Worm (Caenorhabditis elegans) whole organism, young adult: ENCODE measurements around the gene Y57G11C.14.
A peak's percentile ranks its signal among the peaks of the same experiment; 100 is the strongest.

Experiments used
- B0261.1 ChIP-seq: sonication (generic microtip); optimal IDR thresholded peaks from 2 replicates; lab custom pipeline; 2016; ENCODE audit warnings: mild to moderate bottlenecking, missing genetic modification characterization, moderate library complexity, missing compliant biosample characterization
- F49E8.2 ChIP-seq: sonication (generic microtip); optimal IDR thresholded peaks from 3 replicates; lab custom pipeline; 2017; ENCODE audit warnings: missing genetic modification characterization, mild to moderate bottlenecking, missing compliant biosample characterization, antibody characterized with exemption, moderate library complexity; ENCODE audit not compliant: insufficient read depth
- F57A8.1 ChIP-seq: fragments of 200-800 bp; sonication (Bioruptor generic); optimal IDR thresholded peaks from 2 replicates; lab custom pipeline; 2018; ENCODE audit warnings: mild to moderate bottlenecking, missing genetic modification characterization, moderate library complexity, missing compliant biosample characterization
- F57C9.4 ChIP-seq: sonication (generic microtip); optimal IDR thresholded peaks from 2 replicates; lab custom pipeline; 2017; ENCODE audit warnings: mild to moderate bottlenecking, missing genetic modification characterization, missing compliant biosample characterization
- K12H6.12 ChIP-seq: fragments of 200-800 bp; sonication (Bioruptor generic); optimal IDR thresholded peaks from 2 replicates; lab custom pipeline; 2018; ENCODE audit warnings: mild to moderate bottlenecking, missing genetic modification characterization, missing compliant biosample characterization
- Y53G8AR.9 ChIP-seq: fragments of 200-800 bp; sonication (Bioruptor generic); conservative IDR thresholded peaks from 2 replicates; pipeline ENCODE4 v1.3.6; 2022; ENCODE audit warnings: missing genetic modification reagents, missing genetic modification characterization, missing compliant biosample characterization
- ZK185.1 ChIP-seq: sonication (generic microtip); optimal IDR thresholded peaks from 2 replicates; lab custom pipeline; 2016; ENCODE audit warnings: mild to moderate bottlenecking, missing genetic modification characterization, missing compliant biosample characterization; ENCODE audit not compliant: poor library complexity, severe bottlenecking
- akir-1 ChIP-seq: fragments of 200-800 bp; sonication (Bioruptor generic); optimal IDR thresholded peaks from 2 replicates; lab custom pipeline; 2018; ENCODE audit warnings: mild to moderate bottlenecking, missing genetic modification characterization, moderate library complexity, missing compliant biosample characterization
- aptf-3 ChIP-seq: fragments of 200-800 bp; sonication (Bioruptor generic); IDR thresholded peaks from 2 replicates; pipeline ENCODE4 v1.3.6; 2022; ENCODE audit warnings: missing genetic modification characterization, missing compliant biosample characterization
- attf-6 ChIP-seq: fragments of 200-800 bp; sonication (Bioruptor generic); IDR thresholded peaks from 2 replicates; pipeline ENCODE4 v1.3.6; 2022; ENCODE audit warnings: missing genetic modification reagents, missing genetic modification characterization, missing compliant biosample characterization
- ccch-3 ChIP-seq: fragments of 200-800 bp; sonication (Bioruptor generic); optimal IDR thresholded peaks from 2 replicates; lab custom pipeline; 2018; ENCODE audit warnings: mild to moderate bottlenecking, missing genetic modification characterization, missing compliant biosample characterization
- cebp-2 ChIP-seq: fragments of 200-800 bp; sonication (Bioruptor generic); IDR thresholded peaks from 2 replicates; pipeline ENCODE4 v1.3.6; 2022; ENCODE audit warnings: missing genetic modification characterization, missing compliant biosample characterization
- ceh-40 ChIP-seq: fragments of 200-800 bp; sonication (Bioruptor generic); IDR thresholded peaks from 2 replicates; pipeline ENCODE4 v1.3.6; 2022; ENCODE audit warnings: missing genetic modification characterization, missing compliant biosample characterization
- ceh-58 ChIP-seq: fragments of 200-800 bp; sonication (Bioruptor generic); IDR thresholded peaks from 2 replicates; pipeline ENCODE4 v1.3.6; 2022; ENCODE audit warnings: missing genetic modification characterization, missing compliant biosample characterization
- chd-7 ChIP-seq: sonication (generic microtip); optimal IDR thresholded peaks from 2 replicates; lab custom pipeline; 2016; ENCODE audit warnings: mild to moderate bottlenecking, missing genetic modification characterization, moderate library complexity, missing compliant biosample characterization
- dpl-1 ChIP-seq: fragments of 150-350 bp; optimal IDR thresholded peaks from 2 replicates; lab custom pipeline; 2014; ENCODE audit warnings: missing biosample characterization, missing genetic modification reagents, missing genetic modification characterization
- egl-18 ChIP-seq: fragments of 200-800 bp; sonication (Bioruptor generic); IDR thresholded peaks from 2 replicates; pipeline ENCODE4 v1.3.6; 2022; ENCODE audit warnings: missing genetic modification reagents, missing genetic modification characterization, missing compliant biosample characterization
- gei-17 ChIP-seq: fragments of 200-800 bp; sonication (Bioruptor generic); optimal IDR thresholded peaks from 2 replicates; lab custom pipeline; 2018; ENCODE audit warnings: mild to moderate bottlenecking, missing genetic modification characterization, missing compliant biosample characterization
- him-1 ChIP-seq: sonication (generic microtip); optimal IDR thresholded peaks from 2 replicates; lab custom pipeline; 2016; ENCODE audit warnings: missing genotype, missing genetic modification reagents, missing genetic modification characterization, missing compliant biosample characterization
- hlh-26 ChIP-seq: fragments of 200-800 bp; sonication (Bioruptor generic); conservative IDR thresholded peaks from 2 replicates; pipeline ENCODE4 v1.3.6; 2022; ENCODE audit warnings: missing genetic modification reagents, missing genetic modification characterization, missing compliant biosample characterization
- hmg-1.2 ChIP-seq: fragments of 200-800 bp; sonication (Bioruptor generic); IDR thresholded peaks from 2 replicates; pipeline ENCODE4 v1.3.6; 2022; ENCODE audit warnings: missing genetic modification reagents, missing genetic modification characterization, missing compliant biosample characterization
- let-526 ChIP-seq: fragments of 200-800 bp; sonication (Bioruptor generic); IDR thresholded peaks from 2 replicates; pipeline ENCODE4 v1.3.6; 2022; ENCODE audit warnings: missing genetic modification reagents, missing genetic modification characterization, missing compliant biosample characterization
- lin-26 ChIP-seq: fragments of 200-800 bp; sonication (Bioruptor generic); IDR thresholded peaks from 2 replicates; pipeline ENCODE4 v1.3.6; 2022; ENCODE audit warnings: missing genetic modification reagents, missing genetic modification characterization, missing compliant biosample characterization
- lin-35 ChIP-seq, 3 experiments: fragments of 150-350 bp in 2 of 3; sonication (generic microtip) in 1 of 3; optimal IDR thresholded peaks; 2 replicates each; lab custom pipeline; 2014 to 2018; ENCODE audit warnings: missing biosample characterization in 3 of 3, missing genetic modification characterization in 3 of 3, missing genetic modification reagents in 3 of 3
- madf-8 ChIP-seq: fragments of 200-800 bp; sonication (Bioruptor generic); conservative IDR thresholded peaks from 2 replicates; pipeline ENCODE4 v1.3.6; 2022; ENCODE audit warnings: missing genetic modification reagents, missing genetic modification characterization, missing compliant biosample characterization
- mcd-1 ChIP-seq: fragments of 200-800 bp; sonication (Bioruptor generic); IDR thresholded peaks from 2 replicates; pipeline ENCODE4 v1.3.6; 2022; ENCODE audit warnings: missing genetic modification reagents, missing genetic modification characterization, missing compliant biosample characterization
- nfyb-1 ChIP-seq: fragments of 200-800 bp; sonication (Bioruptor generic); IDR thresholded peaks from 2 replicates; pipeline ENCODE4 v1.3.6; 2022; ENCODE audit warnings: missing genetic modification reagents, missing genetic modification characterization, missing compliant biosample characterization
- nhr-120 ChIP-seq: fragments of 200-800 bp; sonication (Bioruptor generic); IDR thresholded peaks from 2 replicates; pipeline ENCODE4 v1.3.6; 2022; ENCODE audit warnings: missing genetic modification characterization, missing compliant biosample characterization
- nhr-27 ChIP-seq: fragments of 200-800 bp; sonication (Bioruptor generic); optimal IDR thresholded peaks from 2 replicates; lab custom pipeline; 2018; ENCODE audit warnings: mild to moderate bottlenecking, missing genetic modification characterization, moderate library complexity, missing compliant biosample characterization
- pbrm-1 ChIP-seq: fragments of 200-800 bp; sonication (Bioruptor generic); IDR thresholded peaks from 2 replicates; pipeline ENCODE4 v1.3.6; 2022; ENCODE audit warnings: missing genetic modification reagents, missing genetic modification characterization, missing compliant biosample characterization
- snpc-4 ChIP-seq, 5 experiments: fragments of 150-350 bp in 1 of 5; sonication (generic microtip) in 4 of 5; optimal IDR thresholded peaks; 2 replicates each; lab custom pipeline; 2014 to 2018; ENCODE audit warnings: missing genetic modification characterization in 5 of 5, missing biosample characterization in 3 of 5, antibody characterized with exemption in 2 of 5, mild to moderate bottlenecking in 2 of 5, missing compliant biosample characterization in 2 of 5, missing genotype in 2 of 5, moderate library complexity in 2 of 5, missing genetic modification reagents in 1 of 5
- sptf-2 ChIP-seq: fragments of 200-800 bp; sonication (Bioruptor generic); optimal IDR thresholded peaks from 2 replicates; lab custom pipeline; 2018; ENCODE audit warnings: mild to moderate bottlenecking, missing genetic modification characterization, missing compliant biosample characterization
- tbp1 ChIP-seq: fragments of 200-800 bp; sonication (Bioruptor generic); optimal IDR thresholded peaks from 2 replicates; lab custom pipeline; 2018; ENCODE audit warnings: mild to moderate bottlenecking, missing genetic modification characterization, missing compliant biosample characterization
- unc-130 ChIP-seq: sonication (generic microtip); optimal IDR thresholded peaks from 2 replicates; lab custom pipeline; 2016; ENCODE audit warnings: missing genetic modification reagents, missing genetic modification characterization, missing compliant biosample characterization
- zim-3 ChIP-seq: sonication (generic microtip); optimal IDR thresholded peaks from 2 replicates; lab custom pipeline; 2017; ENCODE audit warnings: mild to moderate bottlenecking, missing genetic modification characterization, moderate library complexity, missing compliant biosample characterization
- ztf-22 ChIP-seq: fragments of 200-800 bp; sonication (Bioruptor generic); optimal IDR thresholded peaks from 2 replicates; lab custom pipeline; 2018; ENCODE audit warnings: mild to moderate bottlenecking, missing genetic modification characterization, moderate library complexity, missing compliant biosample characterization

Y57G11C.14 gene

ce11 chrIV:14769218-14769835, 29.8 kb upstream of the Y57G11C.14 start, which contains the start of gene Y57G11C.43 (continued):
- TF ChIP-seq ztf-22 (GFP tag; lab: Kevin White, UChicago) (no peak), K12H6.12 (tag; lab: Kevin White, UChicago) (no peak), sptf-2 (no peak), zim-3 (tag; lab: Kevin White, UChicago) (no peak), F57C9.4 (tag; lab: Kevin White, UChicago) (no peak), mcd-1 (GFP tag; lab: Robert Waterston, UW) (no peak), F49E8.2 (tag; lab: Kevin White, UChicago) (no peak), F57A8.1 (no peak), ZK185.1 (tag; lab: Kevin White, UChicago) (no peak), madf-8 (GFP tag; lab: Robert Waterston, UW) (no peak), hlh-26 (GFP tag; lab: Robert Waterston, UW) (no peak), B0261.1 (tag; lab: Kevin White, UChicago) (no peak), ccch-3 (GFP tag; lab: Kevin White, UChicago) (no peak), hmg-1.2 (GFP tag; lab: Robert Waterston, UW) (peak; percentile 27; the same call in 1 of the 2 replicates), dpl-1 (no peak), egl-18 (GFP tag; lab: Robert Waterston, UW) (no peak), aptf-3 (GFP tag; lab: Robert Waterston, UW) (no peak), ceh-58 (GFP tag; lab: Robert Waterston, UW) (no peak), akir-1 (GFP tag; lab: Kevin White, UChicago) (no peak), chd-7 (no peak), nfyb-1 (0 out of 2 replicates have a peak, but pooled peaks have one; percentile 25), let-526 (GFP tag; lab: Robert Waterston, UW) (no peak), gei-17 (GFP tag; lab: Kevin White, UChicago) (no peak), nhr-27 (tag; lab: Kevin White, UChicago) (no peak), ceh-40 (GFP tag; lab: Robert Waterston, UW) (no peak), nhr-120 (GFP tag; lab: Robert Waterston, UW) (no peak), unc-130 (GFP tag; lab: Kevin White, UChicago) (peak; percentile 28)
- TF ChIP-seq, all 124 proteins: peak for 22

- TF ChIP-seq snpc-4 (GFP tag; optimal IDR thresholded peaks at IDR 0.05; lab: Kevin White, UChicago) (no peak), snpc-4 (tag; optimal IDR thresholded peaks at IDR 0.05; lab: Kevin White, UChicago) (peak in 1 of 4 experiments; percentile 73), lin-26 (no peak), Y53G8AR.9 (GFP tag; lab: Robert Waterston, UW) (0 out of 2 replicates have a peak, but pooled peaks have one; percentile 34), him-1 (tag; lab: Kevin White, UChicago) (peak; percentile 41), attf-6 (GFP tag; lab: Robert Waterston, UW) (peak; percentile 77)
These were observed 28.4 kb upstream of the Y57G11C.14 start for ce11 chrIV:14770663-14771062.

- no peak for TF ChIP-seq cebp-2 (GFP tag; lab: Robert Waterston, UW)
- no peak for TF ChIP-seq tbp1 (GFP tag; lab: Kevin White, UChicago)
- TF ChIP-seq lin-35 (GFP tag; optimal IDR thresholded peaks at IDR 0.05; lab: Kevin White, UChicago) = no peak
- TF ChIP-seq pbrm-1 (GFP tag; lab: Robert Waterston, UW) = no peak
These were observed 27.8 kb upstream of the Y57G11C.14 start, which contains the start of gene degl-1 for ce11 chrIV:14771325-14771724. TSS of gene degl-1 (minus strand) at chrIV:14771425.
